Fruit fly (Drosophila melanogaster) whole organism, adult: ENCODE measurements around the gene Ran-like.

Experiments used
- CG11617 ChIP-seq: fragments of 200-800 bp; sonication (Bioruptor generic); optimal IDR thresholded peaks from 2 replicates; lab custom pipeline; 2017; ENCODE audit warnings: mild to moderate bottlenecking, missing biosample characterization, missing genetic modification reagents, missing genetic modification characterization
- CG12768 ChIP-seq: fragments of 200-800 bp; sonication (Bioruptor generic); optimal IDR thresholded peaks from 2 replicates; lab custom pipeline; 2017; ENCODE audit warnings: missing biosample characterization, missing genetic modification characterization, mild to moderate bottlenecking, moderate library complexity, missing genetic modification reagents
- CG14711 ChIP-seq: fragments of 200-800 bp; sonication (Bioruptor generic); optimal IDR thresholded peaks from 2 replicates; lab custom pipeline; 2018; ENCODE audit warnings: missing biosample characterization, mild to moderate bottlenecking, missing genetic modification characterization, moderate library complexity
- CG1620 ChIP-seq: fragments of 200-800 bp; sonication (Bioruptor generic); optimal IDR thresholded peaks from 2 replicates; lab custom pipeline; 2016; ENCODE audit warnings: missing biosample characterization, missing genetic modification characterization
- CG33017 ChIP-seq: fragments of 200-800 bp; sonication (Bioruptor generic); optimal IDR thresholded peaks from 2 replicates; lab custom pipeline; 2018; ENCODE audit warnings: missing biosample characterization, mild to moderate bottlenecking, missing genetic modification characterization, moderate library complexity
- CG5204 ChIP-seq: fragments of 200-800 bp; sonication (Bioruptor generic); optimal IDR thresholded peaks from 2 replicates; lab custom pipeline; 2016; ENCODE audit warnings: missing biosample characterization, missing genetic modification characterization
- CG7045 ChIP-seq: fragments of 200-800 bp; sonication (Bioruptor generic); optimal IDR thresholded peaks from 2 replicates; lab custom pipeline; 2017; ENCODE audit warnings: missing biosample characterization, mild to moderate bottlenecking, missing genetic modification characterization
- CG7101 ChIP-seq: fragments of 200-800 bp; sonication (Bioruptor generic); optimal IDR thresholded peaks from 2 replicates; lab custom pipeline; 2018; ENCODE audit warnings: missing biosample characterization, mild to moderate bottlenecking, missing genetic modification characterization, moderate library complexity
- Clk ChIP-seq: fragments of 200-800 bp; sonication (Bioruptor generic); optimal IDR thresholded peaks from 2 replicates; lab custom pipeline; 2017; ENCODE audit warnings: missing biosample characterization, missing genetic modification characterization
- Crg-1 ChIP-seq: fragments of 200-800 bp; sonication (Bioruptor generic); optimal IDR thresholded peaks from 2 replicates; lab custom pipeline; 2016; ENCODE audit warnings: missing biosample characterization, missing genetic modification characterization
- Hr96 ChIP-seq: fragments of 200-800 bp; sonication (Bioruptor generic); optimal IDR thresholded peaks from 2 replicates; lab custom pipeline; 2016; ENCODE audit warnings: missing biosample characterization, missing genetic modification characterization
- Mnt ChIP-seq: fragments of 200-800 bp; sonication (Bioruptor generic); optimal IDR thresholded peaks from 2 replicates; lab custom pipeline; 2016; ENCODE audit warnings: missing biosample characterization, mild to moderate bottlenecking, missing genetic modification characterization
- bab1 ChIP-seq: fragments of 200-800 bp; sonication (Bioruptor generic); optimal IDR thresholded peaks from 3 replicates; lab custom pipeline; 2019; ENCODE audit warnings: missing biosample characterization, mild to moderate bottlenecking, missing genetic modification characterization, moderate library complexity
- cic ChIP-seq: fragments of 200-800 bp; sonication (Bioruptor generic); optimal IDR thresholded peaks from 2 replicates; lab custom pipeline; 2017; ENCODE audit warnings: missing biosample characterization, mild to moderate bottlenecking, missing genetic modification characterization, moderate library complexity
- cnc ChIP-seq, 2 experiments: fragments of >200 bp; optimal IDR thresholded peaks; 2 replicates each; lab custom pipeline; 2017
- kay ChIP-seq: fragments of 200-800 bp; sonication (Bioruptor generic); peaks from one replicate; lab custom pipeline; 2016; ENCODE audit warnings: missing biosample characterization, missing genetic modification characterization, borderline replicate concordance
- ovo ChIP-seq: fragments of 200-800 bp; sonication (Bioruptor generic); optimal IDR thresholded peaks from 2 replicates; lab custom pipeline; 2016; ENCODE audit warnings: missing biosample characterization, missing genetic modification characterization
- pad ChIP-seq: fragments of 200-800 bp; sonication (Bioruptor generic); optimal IDR thresholded peaks from 3 replicates; lab custom pipeline; 2017; ENCODE audit warnings: missing biosample characterization, missing genetic modification characterization, mild to moderate bottlenecking, moderate library complexity, missing genetic modification reagents
- tj ChIP-seq: fragments of 200-800 bp; sonication (Bioruptor generic); optimal IDR thresholded peaks from 3 replicates; lab custom pipeline; 2017; ENCODE audit warnings: missing biosample characterization, mild to moderate bottlenecking, missing genetic modification characterization, moderate library complexity
- toe ChIP-seq: fragments of 200-800 bp; sonication (Bioruptor generic); optimal IDR thresholded peaks from 2 replicates; lab custom pipeline; 2016; ENCODE audit warnings: missing biosample characterization, missing genetic modification characterization

Gene Ran-like

dm6 chr3L:15519492-15519891, 34.3 kb upstream of the Ran-like start, which contains the start of gene mex1:
mex1 (minus strand) TSS chr3L:15519592.
- TF ChIP-seq bab1 (GFP tag; lab: Kevin White, UChicago) (no peak), Hr96 (GFP tag; lab: Kevin White, UChicago) (no peak), ovo (GFP tag; lab: Kevin White, UChicago) (no peak), CG14711 (tag; lab: Kevin White, UChicago) (no peak), cnc (optimal IDR thresholded peaks at IDR 0.05; lab: Kevin White, UChicago) (no peak), Mnt (GFP tag; lab: Kevin White, UChicago) (no peak), toe (GFP tag; lab: Kevin White, UChicago) (no peak), cic (GFP tag; lab: Kevin White, UChicago) (no peak), CG12768 (GFP tag; lab: Kevin White, UChicago) (no peak), CG33017 (no peak), Crg-1 (no peak), pad (GFP tag; lab: Kevin White, UChicago) (no peak), kay (GFP tag; lab: Kevin White, UChicago) (no peak), tj (GFP tag; lab: Kevin White, UChicago) (no peak), CG7045 (no peak), CG7101 (no peak)

- TF ChIP-seq cic (GFP tag; lab: Kevin White, UChicago) (peak; percentile 33), CG1620 (GFP tag; lab: Kevin White, UChicago) (no peak), Hr96 (GFP tag; lab: Kevin White, UChicago) (no peak), tj (GFP tag; lab: Kevin White, UChicago) (no peak), CG11617 (GFP tag; lab: Kevin White, UChicago) (no peak), CG14711 (tag; lab: Kevin White, UChicago) (no peak), toe (GFP tag; lab: Kevin White, UChicago) (no peak), Mnt (GFP tag; lab: Kevin White, UChicago) (peak; percentile 35), kay (GFP tag; lab: Kevin White, UChicago) (peak; percentile 8), Clk (GFP tag; lab: Kevin White, UChicago) (no peak), Crg-1 (no peak)
Measured at dm6 chr3L:15518344-15518743, 33.1 kb upstream of the Ran-like start.

dm6 chr3L:15517508-15517907, 32.3 kb upstream of the Ran-like start:
- TF ChIP-seq CG14711 (tag; lab: Kevin White, UChicago): no peak
- TF ChIP-seq Hr96 (GFP tag; lab: Kevin White, UChicago): no peak
- peak; percentile 50 for TF ChIP-seq kay (GFP tag; lab: Kevin White, UChicago)
- peak; percentile 12 for TF ChIP-seq cic (GFP tag; lab: Kevin White, UChicago)
- TF ChIP-seq CG7045: no peak
- TF ChIP-seq Mnt (GFP tag; lab: Kevin White, UChicago): no peak

DNA sequence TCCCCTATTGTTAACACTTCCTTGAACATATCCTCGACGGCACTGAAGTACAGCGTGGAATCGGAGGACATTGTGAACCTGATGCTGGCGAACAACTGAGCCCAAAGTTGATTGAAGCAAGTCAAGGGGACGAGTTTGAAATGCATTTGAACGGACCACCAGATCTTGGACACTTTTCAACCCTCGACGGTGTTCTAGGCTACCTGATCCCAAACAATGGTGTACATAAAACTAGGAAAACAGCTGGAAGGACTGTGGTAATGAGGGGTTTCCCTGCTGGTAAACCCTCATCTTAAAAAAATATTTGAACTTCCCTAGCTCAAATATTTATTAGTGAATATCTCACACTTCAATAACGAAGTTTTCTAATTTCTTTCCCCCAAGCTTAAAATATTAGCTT, 31.8 kb upstream of the Ran-like start, which contains the start of gene CG13454:
TSS of gene CG13454 (minus strand) at position 101 of the 400 bp plus-strand sequence.
- TF ChIP-seq bab1 (GFP tag; lab: Kevin White, UChicago): no peak
- no peak for TF ChIP-seq CG12768 (GFP tag; lab: Kevin White, UChicago)
- TF ChIP-seq tj (GFP tag; lab: Kevin White, UChicago): no peak
- no peak for TF ChIP-seq CG7101
- no peak for TF ChIP-seq Hr96 (GFP tag; lab: Kevin White, UChicago)
- no peak for TF ChIP-seq CG7045
- TF ChIP-seq kay (GFP tag; lab: Kevin White, UChicago): no peak
- no peak for TF ChIP-seq pad (GFP tag; lab: Kevin White, UChicago)

- TF ChIP-seq Crg-1 (no peak), CG5204 (GFP tag; lab: Kevin White, UChicago) (no peak), Hr96 (GFP tag; lab: Kevin White, UChicago) (no peak), bab1 (GFP tag; lab: Kevin White, UChicago) (no peak), CG11617 (GFP tag; lab: Kevin White, UChicago) (no peak), CG7045 (no peak), cnc (optimal IDR thresholded peaks at IDR 0.05; lab: Kevin White, UChicago) (no peak), toe (GFP tag; lab: Kevin White, UChicago) (no peak), cic (GFP tag; lab: Kevin White, UChicago) (no peak), Clk (GFP tag; lab: Kevin White, UChicago) (no peak), CG14711 (tag; lab: Kevin White, UChicago) (no peak), CG1620 (GFP tag; lab: Kevin White, UChicago) (no peak), ovo (GFP tag; lab: Kevin White, UChicago) (no peak), pad (GFP tag; lab: Kevin White, UChicago) (no peak)
Measured at dm6 chr3L:15516440-15516839, 31.2 kb upstream of the Ran-like start.

DNA sequence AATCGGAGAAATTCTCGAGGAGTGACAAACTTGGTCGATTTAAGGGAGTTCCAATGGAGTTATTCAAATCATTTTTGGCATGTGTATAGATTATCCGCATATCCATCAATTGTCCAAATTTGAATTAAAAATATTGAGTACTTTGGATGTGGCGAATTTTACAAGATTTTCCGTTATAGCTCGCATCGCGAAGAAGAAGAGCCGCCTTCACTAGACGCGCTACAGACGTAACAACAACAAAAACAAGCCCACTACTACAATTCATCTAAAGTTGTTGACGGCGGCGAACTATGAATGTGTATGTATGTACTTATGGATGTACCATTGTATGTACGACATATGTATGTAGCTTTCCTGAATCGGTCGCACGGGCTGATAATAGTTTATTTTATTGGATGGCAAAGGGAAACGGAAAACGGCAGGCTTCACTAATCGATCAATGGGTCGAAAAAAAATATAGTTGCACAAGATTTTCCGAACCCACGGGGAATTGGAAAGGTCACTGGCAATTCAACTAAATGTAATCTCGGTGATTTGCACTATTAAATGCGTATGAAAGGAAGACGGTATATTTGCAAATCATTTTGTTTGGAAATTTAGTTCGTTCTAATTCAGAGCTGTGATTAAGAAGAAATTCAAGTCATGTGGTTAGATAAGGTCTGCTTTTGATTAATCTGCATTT, 29.8 kb upstream of the Ran-like start:
- TF ChIP-seq CG7101 (no peak), Crg-1 (no peak), Mnt (GFP tag; lab: Kevin White, UChicago) (peak; percentile 82), cic (GFP tag; lab: Kevin White, UChicago) (peak; percentile 99), CG5204 (GFP tag; lab: Kevin White, UChicago) (no peak), CG12768 (GFP tag; lab: Kevin White, UChicago) (no peak), CG11617 (GFP tag; lab: Kevin White, UChicago) (no peak), tj (GFP tag; lab: Kevin White, UChicago) (peak; percentile 26), Hr96 (GFP tag; lab: Kevin White, UChicago) (no peak), cnc (optimal IDR thresholded peaks at IDR 0.05; lab: Kevin White, UChicago) (peak in 1 of 2 experiments; percentile 59), pad (GFP tag; lab: Kevin White, UChicago) (no peak), bab1 (GFP tag; lab: Kevin White, UChicago) (no peak), kay (GFP tag; lab: Kevin White, UChicago) (peak; percentile 91), CG14711 (tag; lab: Kevin White, UChicago) (no peak), CG7045 (no peak), CG1620 (GFP tag; lab: Kevin White, UChicago) (no peak), CG33017 (no peak), Clk (GFP tag; lab: Kevin White, UChicago) (no peak), toe (GFP tag; lab: Kevin White, UChicago) (no peak), ovo (GFP tag; lab: Kevin White, UChicago) (no peak)
